Fruit fly (Drosophila melanogaster) whole organism, pupa: ENCODE data around the gene RFeSP.

Experiments used
- CG13204 ChIP-seq: fragments of 200-800 bp; sonication (Bioruptor generic); optimal IDR thresholded peaks from 2 replicates; lab custom pipeline; 2018; ENCODE audit warnings: missing biosample characterization, mild to moderate bottlenecking, missing genetic modification characterization, moderate library complexity
- CG15710 ChIP-seq: fragments of 200-800 bp; sonication (Bioruptor generic); optimal IDR thresholded peaks from 2 replicates; lab custom pipeline; 2018; ENCODE audit warnings: missing biosample characterization, mild to moderate bottlenecking, missing genetic modification characterization, moderate library complexity
- CG34367 ChIP-seq: fragments of 200-800 bp; sonication (Bioruptor generic); optimal IDR thresholded peaks from 2 replicates; lab custom pipeline; 2018; ENCODE audit warnings: missing biosample characterization, mild to moderate bottlenecking, missing genetic modification characterization
- CG4496 ChIP-seq: fragments of 200-800 bp; sonication (Bioruptor generic); IDR thresholded peaks from 3 replicates; pipeline ENCODE4 v1.3.6; 2022; ENCODE audit warnings: missing biosample characterization, missing genetic modification characterization
- EcR ChIP-seq: fragments of 200-800 bp; sonication (Bioruptor generic); optimal IDR thresholded peaks from 3 replicates; lab custom pipeline; 2019; ENCODE audit warnings: missing biosample characterization, missing genetic modification characterization, mild to moderate bottlenecking, moderate library complexity, missing genetic modification reagents
- Pif1B ChIP-seq: fragments of 200-800 bp; sonication (Bioruptor generic); optimal IDR thresholded peaks from 3 replicates; lab custom pipeline; 2016; ENCODE audit warnings: missing biosample characterization, missing genetic modification characterization
- Snoo ChIP-seq: fragments of 200-800 bp; sonication (Bioruptor generic); optimal IDR thresholded peaks from 3 replicates; lab custom pipeline; 2017; ENCODE audit warnings: missing biosample characterization, mild to moderate bottlenecking, missing genetic modification characterization, inconsistent platforms
- fd96Ca ChIP-seq: fragments of 200-800 bp; sonication (Bioruptor generic); IDR thresholded peaks from 3 replicates; pipeline ENCODE4 v1.3.6; 2022; ENCODE audit warnings: missing biosample characterization, missing genetic modification characterization

dm6 chr2L:1628502-1628864, 14.5 kb upstream of the RFeSP start:
- TF ChIP-seq Pif1B (GFP tag; lab: Kevin White, UChicago): no peak
- TF ChIP-seq Snoo (tag; lab: Kevin White, UChicago): no peak
- TF ChIP-seq CG15710: no peak
- no peak for TF ChIP-seq CG34367 (tag; lab: Kevin White, UChicago)
- no peak for TF ChIP-seq CG13204 (GFP tag; lab: Kevin White, UChicago)
- no peak for TF ChIP-seq EcR (GFP tag; lab: Kevin White, UChicago)
- no peak for TF ChIP-seq CG4496
- TF ChIP-seq fd96Ca: no peak
